Worm (Caenorhabditis elegans) whole organism, young adult: Measurements from ENCODE around the gene dhs-16.
A peak's percentile ranks its signal among the peaks of the same experiment; 100 is the strongest.

Experiments used
- F23B12.7 ChIP-seq: sonication (generic microtip); optimal IDR thresholded peaks from 2 replicates; lab custom pipeline; 2017; ENCODE audit warnings: missing genetic modification characterization, mild to moderate bottlenecking, missing compliant biosample characterization, antibody characterized with exemption, moderate library complexity; ENCODE audit not compliant: insufficient read depth
- F37B4.10 ChIP-seq: fragments of 200-800 bp; sonication (Bioruptor generic); IDR thresholded peaks from 2 replicates; pipeline ENCODE4 v1.3.6; 2022; ENCODE audit warnings: missing genetic modification characterization, missing compliant biosample characterization
- F52B5.7 ChIP-seq: sonication (generic microtip); optimal IDR thresholded peaks from 2 replicates; lab custom pipeline; 2016; ENCODE audit warnings: mild to moderate bottlenecking, missing genetic modification characterization, missing compliant biosample characterization
- K12H6.12 ChIP-seq: fragments of 200-800 bp; sonication (Bioruptor generic); optimal IDR thresholded peaks from 2 replicates; lab custom pipeline; 2018; ENCODE audit warnings: mild to moderate bottlenecking, missing genetic modification characterization, missing compliant biosample characterization
- T26A5.8 ChIP-seq: sonication (generic microtip); optimal IDR thresholded peaks from 2 replicates; lab custom pipeline; 2016; ENCODE audit warnings: missing genetic modification characterization, missing compliant biosample characterization
- Y56A3A.18 ChIP-seq: fragments of 200-800 bp; sonication (Bioruptor generic); IDR thresholded peaks from 2 replicates; pipeline ENCODE4 v1.3.6; 2022; ENCODE audit warnings: missing genetic modification reagents, missing genetic modification characterization, missing compliant biosample characterization
- cebp-2 ChIP-seq: fragments of 200-800 bp; sonication (Bioruptor generic); IDR thresholded peaks from 2 replicates; pipeline ENCODE4 v1.3.6; 2022; ENCODE audit warnings: missing genetic modification characterization, missing compliant biosample characterization
- ceh-27 ChIP-seq: fragments of 200-800 bp; sonication (Bioruptor generic); optimal IDR thresholded peaks from 2 replicates; lab custom pipeline; 2018; ENCODE audit warnings: mild to moderate bottlenecking, missing genetic modification characterization, moderate library complexity, missing compliant biosample characterization
- ceh-58 ChIP-seq: fragments of 200-800 bp; sonication (Bioruptor generic); IDR thresholded peaks from 2 replicates; pipeline ENCODE4 v1.3.6; 2022; ENCODE audit warnings: missing genetic modification characterization, missing compliant biosample characterization
- die-1 ChIP-seq: sonication (generic microtip); optimal IDR thresholded peaks from 2 replicates; lab custom pipeline; 2016; ENCODE audit warnings: missing genotype, mild to moderate bottlenecking, missing genetic modification characterization, missing compliant biosample characterization
- dpl-1 ChIP-seq: fragments of 150-350 bp; optimal IDR thresholded peaks from 2 replicates; lab custom pipeline; 2014; ENCODE audit warnings: missing biosample characterization, missing genetic modification reagents, missing genetic modification characterization
- efl-1 ChIP-seq: fragments of 150-350 bp; optimal IDR thresholded peaks from 2 replicates; lab custom pipeline; 2014; ENCODE audit warnings: missing biosample characterization, missing genetic modification reagents, missing genetic modification characterization
- ets-4 ChIP-seq: fragments of 200-800 bp; sonication (Bioruptor generic); optimal IDR thresholded peaks from 2 replicates; lab custom pipeline; 2018; ENCODE audit warnings: mild to moderate bottlenecking, missing genetic modification characterization, missing compliant biosample characterization
- hlh-12 ChIP-seq: sonication (generic microtip); optimal IDR thresholded peaks from 2 replicates; lab custom pipeline; 2016; ENCODE audit warnings: missing genetic modification characterization, missing compliant biosample characterization
- hmg-1.2 ChIP-seq: fragments of 200-800 bp; sonication (Bioruptor generic); IDR thresholded peaks from 2 replicates; pipeline ENCODE4 v1.3.6; 2022; ENCODE audit warnings: missing genetic modification reagents, missing genetic modification characterization, missing compliant biosample characterization
- hsf-1 ChIP-seq: fragments of 200-800 bp; sonication (Bioruptor generic); IDR thresholded peaks from 2 replicates; pipeline ENCODE4 v1.3.6; 2022; ENCODE audit warnings: missing genetic modification reagents, missing genetic modification characterization, missing compliant biosample characterization
- lag-1 ChIP-seq: fragments of 200-800 bp; sonication (Bioruptor generic); IDR thresholded peaks from 2 replicates; pipeline ENCODE4 v1.3.6; 2022; ENCODE audit warnings: missing genetic modification reagents, missing genetic modification characterization, missing compliant biosample characterization
- lin-26 ChIP-seq: fragments of 200-800 bp; sonication (Bioruptor generic); IDR thresholded peaks from 2 replicates; pipeline ENCODE4 v1.3.6; 2022; ENCODE audit warnings: missing genetic modification reagents, missing genetic modification characterization, missing compliant biosample characterization
- lin-35 ChIP-seq, 3 experiments: fragments of 150-350 bp in 2 of 3; sonication (generic microtip) in 1 of 3; optimal IDR thresholded peaks; 2 replicates each; lab custom pipeline; 2014 to 2018; ENCODE audit warnings: missing biosample characterization in 3 of 3, missing genetic modification characterization in 3 of 3, missing genetic modification reagents in 3 of 3
- lsl-1 ChIP-seq: fragments of 200-800 bp; sonication (Bioruptor generic); optimal IDR thresholded peaks from 2 replicates; lab custom pipeline; 2018; ENCODE audit warnings: mild to moderate bottlenecking, missing genetic modification characterization, moderate library complexity, missing compliant biosample characterization
- mcd-1 ChIP-seq: fragments of 200-800 bp; sonication (Bioruptor generic); IDR thresholded peaks from 2 replicates; pipeline ENCODE4 v1.3.6; 2022; ENCODE audit warnings: missing genetic modification reagents, missing genetic modification characterization, missing compliant biosample characterization
- mes-4 ChIP-seq: sonication (generic microtip); optimal IDR thresholded peaks from 2 replicates; lab custom pipeline; 2016; ENCODE audit warnings: missing genotype, missing genetic modification characterization, missing compliant biosample characterization
- nhr-120 ChIP-seq: fragments of 200-800 bp; sonication (Bioruptor generic); IDR thresholded peaks from 2 replicates; pipeline ENCODE4 v1.3.6; 2022; ENCODE audit warnings: missing genetic modification characterization, missing compliant biosample characterization
- nhr-90 ChIP-seq: sonication (generic microtip); optimal IDR thresholded peaks from 2 replicates; lab custom pipeline; 2016; ENCODE audit warnings: missing genotype, mild to moderate bottlenecking, missing genetic modification characterization, missing compliant biosample characterization
- pbrm-1 ChIP-seq: fragments of 200-800 bp; sonication (Bioruptor generic); IDR thresholded peaks from 2 replicates; pipeline ENCODE4 v1.3.6; 2022; ENCODE audit warnings: missing genetic modification reagents, missing genetic modification characterization, missing compliant biosample characterization
- pha-4 ChIP-seq: fragments of 150-350 bp; sonication (generic microtip); optimal IDR thresholded peaks from 2 replicates; lab custom pipeline; 2014; ENCODE audit warnings: missing biosample characterization, missing genetic modification reagents, missing genetic modification characterization
- sea-2 ChIP-seq: fragments of 200-800 bp; sonication (Bioruptor generic); IDR thresholded peaks from 2 replicates; pipeline ENCODE4 v1.3.6; 2022; ENCODE audit warnings: missing genetic modification characterization, missing compliant biosample characterization
- snpc-1.1 ChIP-seq: sonication (generic microtip); optimal IDR thresholded peaks from 2 replicates; lab custom pipeline; 2017; ENCODE audit warnings: missing genetic modification characterization, mild to moderate bottlenecking, missing compliant biosample characterization, antibody characterized with exemption, moderate library complexity, missing genotype, missing genetic modification reagents; ENCODE audit not compliant: insufficient read depth
- snpc-1.3 ChIP-seq: sonication (generic microtip); optimal IDR thresholded peaks from 2 replicates; lab custom pipeline; 2017; ENCODE audit warnings: missing genetic modification characterization, mild to moderate bottlenecking, missing compliant biosample characterization, antibody characterized with exemption, moderate library complexity, missing genotype, missing genetic modification reagents; ENCODE audit not compliant: insufficient read depth
- sptf-2 ChIP-seq: fragments of 200-800 bp; sonication (Bioruptor generic); optimal IDR thresholded peaks from 2 replicates; lab custom pipeline; 2018; ENCODE audit warnings: mild to moderate bottlenecking, missing genetic modification characterization, missing compliant biosample characterization
- tlf-1 ChIP-seq: fragments of 200-800 bp; sonication (Bioruptor generic); optimal IDR thresholded peaks from 2 replicates; lab custom pipeline; 2018; ENCODE audit warnings: mild to moderate bottlenecking, missing genetic modification characterization, missing compliant biosample characterization
- xnd-1 ChIP-seq: sonication (generic microtip); optimal IDR thresholded peaks from 2 replicates; lab custom pipeline; 2016; ENCODE audit warnings: missing genotype, missing genetic modification reagents, missing genetic modification characterization, missing compliant biosample characterization
- ztf-22 ChIP-seq: fragments of 200-800 bp; sonication (Bioruptor generic); optimal IDR thresholded peaks from 2 replicates; lab custom pipeline; 2018; ENCODE audit warnings: mild to moderate bottlenecking, missing genetic modification characterization, moderate library complexity, missing compliant biosample characterization
- ztf-25 ChIP-seq: fragments of 200-800 bp; sonication (Bioruptor generic); IDR thresholded peaks from 2 replicates; pipeline ENCODE4 v1.3.6; 2022; ENCODE audit warnings: missing genetic modification reagents, missing genetic modification characterization, missing compliant biosample characterization

Gene dhs-16

DNA sequence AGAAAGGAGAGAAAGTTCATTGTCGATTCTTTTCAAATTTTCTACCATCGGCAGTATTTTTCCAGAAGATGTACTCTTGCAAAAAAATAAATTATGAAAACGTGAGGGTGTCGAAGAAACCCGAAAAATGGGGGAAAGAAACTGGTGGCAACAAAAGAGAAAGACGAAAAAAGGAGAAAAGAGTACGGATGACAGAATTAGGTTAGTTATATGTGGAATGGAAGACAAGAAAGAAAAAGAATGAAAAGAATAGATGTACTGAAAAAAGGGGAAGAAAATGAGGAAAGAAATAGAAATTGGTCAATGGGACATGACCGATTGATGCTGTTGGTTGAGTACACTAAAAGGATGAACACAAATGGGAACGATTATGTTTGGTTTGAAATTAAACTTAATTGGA, 27.9 kb upstream of the dhs-16 start:
- TF ChIP-seq ceh-27 (GFP tag; lab: Kevin White, UChicago) (no peak), pbrm-1 (GFP tag; lab: Robert Waterston, UW) (no peak)

DNA sequence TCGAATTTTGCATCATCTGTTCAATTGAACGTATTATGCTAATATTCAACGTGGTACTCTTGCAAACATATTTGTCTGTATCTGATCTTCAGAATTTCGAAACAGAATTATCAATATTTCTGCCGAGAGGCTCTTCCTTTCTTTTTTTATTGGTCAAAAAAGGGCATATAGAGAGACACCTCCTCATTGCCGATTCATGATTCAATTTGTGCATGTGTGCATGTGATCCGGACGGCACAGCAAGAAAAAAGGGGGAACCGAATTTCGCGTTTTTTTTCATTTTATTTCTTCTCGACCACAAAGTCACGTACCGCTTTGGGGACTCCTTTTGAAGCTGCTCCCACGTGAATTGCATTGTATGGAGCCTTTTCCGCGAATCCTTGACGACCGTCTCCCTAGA, 22.0 kb upstream of the dhs-16 start, which contains the start of gene mcp-1:
mcp-1 (plus strand) TSS at position 292 of the 400 bp plus-strand sequence.
- TF ChIP-seq cebp-2 (GFP tag; lab: Robert Waterston, UW) = 0 out of 2 replicates have a peak, but pooled peaks have one; percentile 16
- no peak for TF ChIP-seq hlh-12
- no peak for TF ChIP-seq tlf-1 (GFP tag; lab: Kevin White, UChicago)
- TF ChIP-seq mcd-1 (GFP tag; lab: Robert Waterston, UW) = no peak
- no peak for TF ChIP-seq ztf-22
- no peak for TF ChIP-seq lsl-1 (GFP tag; lab: Kevin White, UChicago)
- TF ChIP-seq ets-4 (GFP tag; lab: Kevin White, UChicago) = no peak
- no peak for TF ChIP-seq Y56A3A.18 (GFP tag; lab: Robert Waterston, UW)

DNA sequence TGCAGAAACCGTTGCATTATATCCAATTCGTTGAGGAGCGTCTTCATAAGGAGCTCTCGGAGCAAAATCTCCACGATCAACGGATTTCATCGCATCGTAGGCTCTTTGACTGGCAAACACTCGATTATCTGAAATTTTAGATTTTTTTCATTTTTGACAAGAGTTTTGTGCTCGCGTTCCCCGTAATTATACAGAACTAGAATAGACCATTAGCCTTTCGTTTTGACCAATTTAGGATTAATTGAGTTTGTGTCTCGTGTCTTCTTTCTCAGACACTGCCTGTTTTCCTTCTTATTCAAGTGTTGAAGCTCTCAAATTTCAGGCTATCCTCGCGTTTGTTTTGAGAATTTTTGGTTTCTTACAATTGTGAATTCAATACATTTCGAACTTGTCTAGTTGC, 20.5 kb upstream of the dhs-16 start:
- TF ChIP-seq nhr-120 (GFP tag; lab: Robert Waterston, UW) = no peak
- no peak for TF ChIP-seq ztf-22
- no peak for TF ChIP-seq sea-2
- TF ChIP-seq ceh-27 (GFP tag; lab: Kevin White, UChicago) = no peak
- TF ChIP-seq nhr-90 (tag; lab: Kevin White, UChicago) = no peak
- TF ChIP-seq xnd-1 (tag; lab: Kevin White, UChicago) = no peak
- TF ChIP-seq sptf-2 (GFP tag; lab: Kevin White, UChicago) = no peak
- no peak for TF ChIP-seq F23B12.7 (tag; lab: Kevin White, UChicago)
- TF ChIP-seq F37B4.10 (GFP tag; lab: Robert Waterston, UW) = no peak
- no peak for TF ChIP-seq snpc-1.1 (tag; lab: Kevin White, UChicago)
- no peak for TF ChIP-seq lag-1 (GFP tag; lab: Robert Waterston, UW)
- TF ChIP-seq ceh-58 (GFP tag; lab: Robert Waterston, UW) = no peak
- TF ChIP-seq mes-4 = no peak

DNA sequence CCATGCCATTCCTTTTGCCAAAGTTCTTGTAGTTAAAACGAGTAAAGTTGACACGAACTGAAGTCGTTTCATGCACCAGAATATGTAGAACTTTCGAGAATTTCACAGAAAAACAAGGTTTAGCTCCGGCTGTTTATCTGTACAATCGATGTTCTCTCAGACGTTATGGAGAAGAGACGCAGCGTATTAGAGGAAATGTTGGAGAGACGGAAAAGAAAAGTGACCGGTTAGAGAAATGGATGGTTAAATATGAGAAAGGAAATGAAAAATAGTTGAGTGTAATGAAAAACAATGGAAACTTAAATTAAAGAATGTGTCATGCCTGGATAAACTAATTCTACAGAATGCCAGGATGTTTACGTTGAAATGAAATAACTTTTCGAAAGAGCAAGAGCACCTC, 19.8 kb upstream of the dhs-16 start, which contains the start of gene pcm-1:
pcm-1 (minus strand) TSS at position 187 of the 400 bp plus-strand sequence.
- peak; percentile 45; the same call in 1 of the 2 replicates for TF ChIP-seq hmg-1.2 (GFP tag; lab: Robert Waterston, UW)
- TF ChIP-seq K12H6.12 (tag; lab: Kevin White, UChicago) = peak; percentile 33
- no peak for TF ChIP-seq lsl-1 (GFP tag; lab: Kevin White, UChicago)

DNA sequence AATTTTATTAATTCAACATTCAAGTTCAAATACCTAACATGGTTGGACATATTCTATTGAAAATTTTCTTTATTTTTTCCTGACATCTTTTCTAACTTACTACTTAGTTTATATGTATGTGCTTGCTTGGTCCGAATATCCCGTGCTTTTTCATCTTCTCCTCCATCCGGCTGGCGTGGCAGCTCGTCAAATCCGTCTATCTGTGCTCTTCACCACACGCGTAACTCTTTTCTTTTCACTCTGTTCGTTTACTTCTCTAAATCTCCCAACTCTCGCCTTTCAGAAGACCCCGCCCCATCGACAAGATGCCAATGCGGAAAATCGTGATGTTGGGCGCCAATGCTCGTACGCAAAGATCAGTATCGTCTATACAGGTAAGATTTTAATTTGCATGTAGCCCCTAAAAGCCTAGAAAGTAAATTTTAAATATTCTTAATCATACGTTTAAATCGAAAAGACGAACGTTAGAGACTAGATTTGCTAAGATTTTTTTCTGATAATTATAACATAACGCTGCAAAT, 18.8 kb upstream of the dhs-16 start:
- TF ChIP-seq lin-35 (GFP tag; optimal IDR thresholded peaks at IDR 0.05; lab: Kevin White, UChicago) = peak in 1 of 3 experiments; percentile 18
- no peak for TF ChIP-seq dpl-1
- peak; percentile 13 for TF ChIP-seq K12H6.12 (tag; lab: Kevin White, UChicago)
- TF ChIP-seq F52B5.7 (tag; lab: Kevin White, UChicago) = no peak

DNA sequence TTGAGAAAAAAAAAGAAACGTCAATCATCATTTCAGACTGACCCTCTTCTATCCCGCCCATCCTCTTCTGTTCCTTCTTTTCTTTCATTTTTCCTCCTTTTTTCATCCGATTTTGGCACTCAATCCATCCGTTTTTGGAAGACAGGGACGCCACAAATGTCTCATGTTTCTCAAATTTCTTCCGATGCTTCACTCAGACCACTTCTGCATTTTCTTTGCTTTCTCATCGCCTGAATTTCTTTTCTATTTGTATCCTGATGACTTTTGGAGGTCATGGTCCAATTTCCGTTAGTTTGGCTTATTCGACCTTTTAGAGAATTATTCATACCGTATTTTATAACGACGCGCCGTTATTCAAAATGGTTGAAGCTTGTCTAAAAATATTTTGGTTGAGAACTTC, 11.0 kb upstream of the dhs-16 start:
- no peak for TF ChIP-seq efl-1 (GFP tag; lab: Kevin White, UChicago)
- TF ChIP-seq ztf-25 (GFP tag; lab: Robert Waterston, UW) = no peak
- no peak for TF ChIP-seq hsf-1 (GFP tag; lab: Robert Waterston, UW)
- TF ChIP-seq snpc-1.3 (tag; lab: Kevin White, UChicago) = no peak
- TF ChIP-seq F52B5.7 (tag; lab: Kevin White, UChicago) = no peak
- TF ChIP-seq cebp-2 (GFP tag; lab: Robert Waterston, UW) = no peak
- no peak for TF ChIP-seq T26A5.8 (tag; lab: Kevin White, UChicago)
- no peak for TF ChIP-seq die-1 (tag; lab: Kevin White, UChicago)
- no peak for TF ChIP-seq lin-26 (GFP tag; lab: Robert Waterston, UW)
- TF ChIP-seq sptf-2 (GFP tag; lab: Kevin White, UChicago) = no peak
- no peak for TF ChIP-seq pha-4 (tag; lab: Kevin White, UChicago)
- TF ChIP-seq, all 124 proteins: peak for 0
